Worm (Caenorhabditis elegans) whole organism, L1 larva: ENCODE results near the gene sdpn-1.

ENCODE experiments used
- C04F5.9 ChIP-seq: sonication (generic microtip); optimal IDR thresholded peaks from 2 replicates; lab custom pipeline; 2016; ENCODE audit warnings: missing genetic modification characterization, missing compliant biosample characterization
- C34B4.2 ChIP-seq: sonication (generic microtip); optimal IDR thresholded peaks from 2 replicates; lab custom pipeline; 2017; ENCODE audit warnings: mild to moderate bottlenecking, missing genetic modification characterization, missing compliant biosample characterization
- F16B12.6 ChIP-seq: fragments of 150-350 bp; optimal IDR thresholded peaks from 2 replicates; lab custom pipeline; 2014; ENCODE audit warnings: missing biosample characterization, missing genetic modification characterization
- aha-1 ChIP-seq: fragments of 150-350 bp; optimal IDR thresholded peaks from 2 replicates; lab custom pipeline; 2014; ENCODE audit warnings: missing biosample characterization, missing genetic modification characterization
- alr-1 ChIP-seq: fragments of 200-800 bp; sonication (Bioruptor generic); optimal IDR thresholded peaks from 2 replicates; lab custom pipeline; 2018; ENCODE audit warnings: borderline replicate concordance, mild to moderate bottlenecking, missing genetic modification characterization, missing compliant biosample characterization
- aly-2 ChIP-seq: fragments of 150-350 bp; optimal IDR thresholded peaks from 2 replicates; lab custom pipeline; 2014; ENCODE audit warnings: missing biosample characterization, missing genetic modification characterization
- ceh-63 ChIP-seq: fragments of 200-800 bp; sonication (Bioruptor generic); optimal IDR thresholded peaks from 2 replicates; lab custom pipeline; 2018; ENCODE audit warnings: mild to moderate bottlenecking, missing genetic modification characterization, missing compliant biosample characterization
- ces-1 ChIP-seq: fragments of 150-350 bp; optimal IDR thresholded peaks from 2 replicates; lab custom pipeline; 2014; ENCODE audit warnings: missing biosample characterization, missing genetic modification reagents, missing genetic modification characterization
- dsc-1 ChIP-seq: sonication (generic microtip); optimal IDR thresholded peaks from 2 replicates; lab custom pipeline; 2016; ENCODE audit warnings: mild to moderate bottlenecking, missing genetic modification characterization, missing compliant biosample characterization
- efl-1 ChIP-seq, 4 experiments: fragments of 150-350 bp; optimal IDR thresholded peaks in 3 of 4; peaks in 1 of 4; 1 replicate in 1 of 4; 2 replicates in 3 of 4; lab custom pipeline; 2014; ENCODE audit warnings: missing biosample characterization in 2 of 4, missing genetic modification characterization in 2 of 4, missing genetic modification reagents in 2 of 4
- efl-3 ChIP-seq: fragments of 200-800 bp; sonication (Bioruptor generic); optimal IDR thresholded peaks from 2 replicates; lab custom pipeline; 2018; ENCODE audit warnings: mild to moderate bottlenecking, missing genetic modification characterization, missing compliant biosample characterization
- egl-13 ChIP-seq: sonication (generic microtip); optimal IDR thresholded peaks from 2 replicates; lab custom pipeline; 2016; ENCODE audit warnings: missing genotype, missing genetic modification reagents, missing genetic modification characterization, missing compliant biosample characterization
- elt-2 ChIP-seq: sonication (generic microtip); optimal IDR thresholded peaks from 2 replicates; lab custom pipeline; 2016; ENCODE audit warnings: missing genetic modification characterization, mild to moderate bottlenecking, inconsistent platforms, missing compliant biosample characterization, missing genetic modification reagents
- ets-5 ChIP-seq: fragments of 200-800 bp; sonication (Bioruptor generic); IDR thresholded peaks from 2 replicates; pipeline ENCODE4 v1.3.6; 2022; ENCODE audit warnings: missing genetic modification characterization, missing compliant biosample characterization
- fkh-8 ChIP-seq: sonication (generic microtip); optimal IDR thresholded peaks from 2 replicates; lab custom pipeline; 2016; ENCODE audit warnings: mild to moderate bottlenecking, missing genetic modification characterization, missing compliant biosample characterization
- fos-1 ChIP-seq: fragments of 150-350 bp; optimal IDR thresholded peaks from 2 replicates; lab custom pipeline; 2014; ENCODE audit warnings: missing biosample characterization, missing genetic modification characterization
- grh-1 ChIP-seq: fragments of 200-800 bp; sonication (Bioruptor generic); IDR thresholded peaks from 2 replicates; pipeline ENCODE4 v1.3.6; 2022; ENCODE audit warnings: missing genetic modification reagents, missing genetic modification characterization, missing compliant biosample characterization
- hlh-17 ChIP-seq: fragments of 200-800 bp; sonication (Bioruptor generic); optimal IDR thresholded peaks from 2 replicates; lab custom pipeline; 2018; ENCODE audit warnings: missing genetic modification characterization, mild to moderate bottlenecking, missing compliant biosample characterization, moderate library complexity, borderline replicate concordance
- hpl-2 ChIP-seq: fragments of 150-350 bp; optimal IDR thresholded peaks from 2 replicates; lab custom pipeline; 2014; ENCODE audit warnings: missing biosample characterization, missing genetic modification reagents, missing genetic modification characterization
- isw-1 ChIP-seq: fragments of 200-800 bp; sonication (Bioruptor generic); IDR thresholded peaks from 2 replicates; pipeline ENCODE4 v1.3.6; 2022; ENCODE audit warnings: missing genetic modification characterization, missing compliant biosample characterization
- jun-1 ChIP-seq: fragments of 150-350 bp; optimal IDR thresholded peaks from 2 replicates; lab custom pipeline; 2014; ENCODE audit warnings: missing biosample characterization, missing genetic modification reagents, missing genetic modification characterization
- lin-13 ChIP-seq: fragments of 150-350 bp; optimal IDR thresholded peaks from 2 replicates; lab custom pipeline; 2014; ENCODE audit warnings: missing biosample characterization, missing genetic modification reagents, missing genetic modification characterization
- lin-14 ChIP-seq: fragments of 200-800 bp; sonication (Bioruptor generic); optimal IDR thresholded peaks from 2 replicates; lab custom pipeline; 2018; ENCODE audit warnings: mild to moderate bottlenecking, missing genetic modification characterization, moderate library complexity, missing compliant biosample characterization
- lin-35 ChIP-seq, 2 experiments: fragments of 150-350 bp; optimal IDR thresholded peaks; 2 replicates each; lab custom pipeline; 2014; ENCODE audit warnings: missing biosample characterization in 2 of 2, missing genetic modification characterization in 2 of 2, missing genetic modification reagents in 2 of 2
- lin-39 ChIP-seq: fragments of 150-350 bp; optimal IDR thresholded peaks from 2 replicates; lab custom pipeline; 2014; ENCODE audit warnings: missing biosample characterization, missing genetic modification reagents, missing genetic modification characterization
- mab-9 ChIP-seq: fragments of 200-800 bp; sonication (Bioruptor generic); IDR thresholded peaks from 2 replicates; pipeline ENCODE4 v1.3.6; 2022; ENCODE audit warnings: missing genetic modification reagents, missing genetic modification characterization, missing compliant biosample characterization
- mef-2 ChIP-seq: fragments of 150-350 bp; optimal IDR thresholded peaks from 2 replicates; lab custom pipeline; 2014; ENCODE audit warnings: missing biosample characterization, missing genetic modification characterization
- mep-1 ChIP-seq: fragments of 150-350 bp; optimal IDR thresholded peaks from 2 replicates; lab custom pipeline; 2014; ENCODE audit warnings: missing biosample characterization, missing genetic modification characterization
- nhr-11 ChIP-seq: fragments of 150-350 bp; optimal IDR thresholded peaks from 2 replicates; lab custom pipeline; 2014; ENCODE audit warnings: missing biosample characterization, missing genetic modification characterization
- nhr-12 ChIP-seq: sonication (generic microtip); optimal IDR thresholded peaks from 2 replicates; lab custom pipeline; 2017; ENCODE audit warnings: missing biosample characterization, missing genetic modification characterization
- nhr-47 ChIP-seq: sonication (generic microtip); optimal IDR thresholded peaks from 2 replicates; lab custom pipeline; 2016; ENCODE audit warnings: mild to moderate bottlenecking, missing genetic modification characterization, moderate library complexity, missing compliant biosample characterization
- nhr-84 ChIP-seq: sonication (generic microtip); optimal IDR thresholded peaks from 2 replicates; lab custom pipeline; 2017; ENCODE audit warnings: missing biosample characterization, missing genetic modification characterization
- nhr-85 ChIP-seq: sonication (generic microtip); peaks from one replicate; lab custom pipeline; 2016; ENCODE audit warnings: missing genetic modification characterization, inconsistent platforms, missing compliant biosample characterization
- nhr-90 ChIP-seq: sonication (generic microtip); optimal IDR thresholded peaks from 2 replicates; lab custom pipeline; 2016; ENCODE audit warnings: mild to moderate bottlenecking, missing genetic modification characterization, missing compliant biosample characterization; ENCODE audit not compliant: poor library complexity
- rnt-1 ChIP-seq: sonication (generic microtip); optimal IDR thresholded peaks from 2 replicates; lab custom pipeline; 2016; ENCODE audit warnings: mild to moderate bottlenecking, missing genetic modification characterization, moderate library complexity, missing compliant biosample characterization
- snpc-4 ChIP-seq: fragments of 150-350 bp; optimal IDR thresholded peaks from 2 replicates; lab custom pipeline; 2014; ENCODE audit warnings: missing biosample characterization, missing genetic modification characterization
- sox-4 ChIP-seq: sonication (generic microtip); optimal IDR thresholded peaks from 2 replicates; lab custom pipeline; 2016; ENCODE audit warnings: missing genetic modification characterization, missing compliant biosample characterization
- swsn-7 ChIP-seq: sonication (generic microtip); optimal IDR thresholded peaks from 2 replicates; lab custom pipeline; 2016; ENCODE audit warnings: missing genetic modification characterization, missing compliant biosample characterization
- tbx-2 ChIP-seq: sonication (generic microtip); optimal IDR thresholded peaks from 2 replicates; lab custom pipeline; 2016; ENCODE audit warnings: missing genetic modification characterization, missing compliant biosample characterization
- unc-130 ChIP-seq: fragments of 150-350 bp; optimal IDR thresholded peaks from 2 replicates; lab custom pipeline; 2017; ENCODE audit warnings: missing biosample characterization, missing genetic modification characterization, inconsistent platforms
- unc-86 ChIP-seq: sonication (generic microtip); optimal IDR thresholded peaks from 2 replicates; lab custom pipeline; 2016; ENCODE audit warnings: missing genetic modification characterization, missing compliant biosample characterization
- vab-15 ChIP-seq: sonication (generic microtip); optimal IDR thresholded peaks from 2 replicates; lab custom pipeline; 2017; ENCODE audit warnings: missing genotype, mild to moderate bottlenecking, missing genetic modification characterization, missing compliant biosample characterization
- zag-1 ChIP-seq: fragments of 150-350 bp; optimal IDR thresholded peaks from 2 replicates; lab custom pipeline; 2014; ENCODE audit warnings: missing biosample characterization, missing genetic modification characterization
- zip-4 ChIP-seq: fragments of 200-800 bp; sonication (Bioruptor generic); optimal IDR thresholded peaks from 2 replicates; lab custom pipeline; 2018; ENCODE audit warnings: mild to moderate bottlenecking, missing genetic modification characterization, moderate library complexity, missing compliant biosample characterization
- ztf-11 ChIP-seq, 2 experiments: sonication (generic microtip); optimal IDR thresholded peaks; 2 replicates each; lab custom pipeline; 2016 to 2017; ENCODE audit warnings: missing genetic modification characterization in 2 of 2, missing biosample characterization in 1 of 2, missing compliant biosample characterization in 1 of 2
- ztf-4 ChIP-seq: fragments of 150-350 bp; optimal IDR thresholded peaks from 2 replicates; lab custom pipeline; 2014; ENCODE audit warnings: missing biosample characterization, missing genetic modification characterization

Gene sdpn-1

ce11 chrX:8036219-8036883, 38.3 kb upstream of the sdpn-1 start (continued):
- TF ChIP-seq mab-9 = peak; percentile 97
- TF ChIP-seq C34B4.2 (tag; lab: Kevin White, UChicago) = no peak
- TF ChIP-seq hlh-17 (GFP tag; lab: Kevin White, UChicago) = no peak
- TF ChIP-seq efl-3 (GFP tag; lab: Kevin White, UChicago) = peak; percentile 97
- peak; percentile 97 for TF ChIP-seq rnt-1 (tag; lab: Kevin White, UChicago)
- peak; percentile 50 for TF ChIP-seq F16B12.6 (tag; lab: Kevin White, UChicago)
- TF ChIP-seq ceh-63 = peak; percentile 98
- TF ChIP-seq fkh-8 (tag; lab: Kevin White, UChicago) = peak; percentile 96
- peak; percentile 100 for TF ChIP-seq nhr-47 (tag; lab: Kevin White, UChicago)
- TF ChIP-seq vab-15 = peak; percentile 65
- peak; percentile 98 for TF ChIP-seq egl-13 (tag; lab: Kevin White, UChicago)
- peak; percentile 71 for TF ChIP-seq unc-130 (tag; lab: Kevin White, UChicago)
- peak; percentile 99 for TF ChIP-seq nhr-85
- TF ChIP-seq ztf-11 (tag; optimal IDR thresholded peaks at IDR 0.05; lab: Kevin White, UChicago) = peak; percentile 30 to 94
- peak; percentile 27 for TF ChIP-seq ces-1 (GFP tag; lab: Kevin White, UChicago)
- TF ChIP-seq mep-1 (tag; lab: Kevin White, UChicago) = peak; percentile 100

- TF ChIP-seq alr-1 (tag; lab: Kevin White, UChicago) (no peak), zip-4 (GFP tag; lab: Kevin White, UChicago) (no peak), sox-4 (no peak), ztf-4 (tag; lab: Kevin White, UChicago) (no peak), lin-39 (tag; lab: Kevin White, UChicago) (no peak), nhr-84 (no peak), isw-1 (GFP tag; lab: Robert Waterston, UW) (no peak), nhr-90 (tag; lab: Kevin White, UChicago) (no peak)
Observed at ce11 chrX:8030032-8030431, 32.0 kb upstream of the sdpn-1 start.

ce11 chrX:8029080-8029479, 31.1 kb upstream of the sdpn-1 start, which contains the start of gene C34D10.1:
Gene C34D10.1, plus strand, starts transcription at chrX:8029479.
- TF ChIP-seq efl-3 (GFP tag; lab: Kevin White, UChicago) (no peak), lin-35 (GFP tag; optimal IDR thresholded peaks at IDR 0.05; lab: Kevin White, UChicago) (peak; percentile 65 to 76), nhr-11 (tag; lab: Kevin White, UChicago) (no peak), ces-1 (GFP tag; lab: Kevin White, UChicago) (no peak), fkh-8 (tag; lab: Kevin White, UChicago) (peak; percentile 60), grh-1 (peak; percentile 71), ets-5 (GFP tag; lab: Robert Waterston, UW) (no peak), swsn-7 (tag; lab: Kevin White, UChicago) (peak; percentile 78), mef-2 (tag; lab: Kevin White, UChicago) (no peak), mab-9 (no peak), aly-2 (no peak), snpc-4 (tag; lab: Kevin White, UChicago) (peak; percentile 31), dsc-1 (tag; lab: Kevin White, UChicago) (peak; percentile 48), vab-15 (no peak), rnt-1 (tag; lab: Kevin White, UChicago) (peak; percentile 83), zag-1 (tag; lab: Kevin White, UChicago) (no peak), C04F5.9 (tag; lab: Kevin White, UChicago) (no peak), isw-1 (GFP tag; lab: Robert Waterston, UW) (peak; percentile 29), mep-1 (tag; lab: Kevin White, UChicago) (peak; percentile 83), lin-13 (GFP tag; lab: Kevin White, UChicago) (peak; percentile 50), C34B4.2 (tag; lab: Kevin White, UChicago) (no peak), unc-86 (tag; lab: Kevin White, UChicago) (peak; percentile 37), nhr-12 (tag; lab: Kevin White, UChicago) (no peak), efl-1 (optimal IDR thresholded peaks at IDR 0.05; lab: Kevin White, UChicago) (peak; percentile 48 to 58), efl-1 (GFP tag; optimal IDR thresholded peaks at IDR 0.05 in 1 of 2; lab: Kevin White, UChicago) (peak in 1 of 2 experiments; percentile 63), tbx-2 (tag; lab: Kevin White, UChicago) (peak; percentile 80), fos-1 (tag; lab: Kevin White, UChicago) (peak; percentile 5), jun-1 (peak; percentile 40), nhr-84 (no peak), elt-2 (tag; lab: Kevin White, UChicago) (no peak), aha-1 (tag; lab: Kevin White, UChicago) (no peak), hpl-2 (GFP tag; lab: Kevin White, UChicago) (no peak), lin-14 (GFP tag; lab: Kevin White, UChicago) (peak; percentile 95)
